Worm (Caenorhabditis elegans): ENCODE measurements around the gene T16G12.12.

The T16G12.12 gene

DNA sequence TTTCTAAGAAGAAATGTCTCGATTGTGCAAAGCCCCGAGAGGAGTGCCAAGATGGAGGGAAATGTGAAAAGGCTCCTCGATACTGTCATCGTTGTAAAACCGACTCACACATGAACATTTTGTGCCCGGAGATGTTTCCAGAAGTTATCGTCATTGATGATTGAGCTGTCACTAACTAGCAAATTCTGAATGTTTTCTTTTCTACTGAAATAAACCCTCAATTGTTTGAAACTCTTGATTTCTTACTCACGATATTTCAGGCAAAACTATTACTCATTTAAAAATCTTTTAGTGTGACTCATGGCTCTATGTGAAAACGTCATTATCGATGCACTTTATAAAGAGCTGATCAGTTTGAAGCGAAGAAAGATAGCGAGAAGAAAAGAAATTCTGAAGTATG lies 31.7 kb downstream of the T16G12.12 start, which contains the start of gene T16H12.13:
Gene T16H12.13, plus strand, starts transcription at position 301 of the 400 bp plus-strand sequence.
- TF ChIP-seq ceh-88 (GFP tag; IDR thresholded peaks at IDR 0.05) (no peak), efl-1 (optimal IDR thresholded peaks at IDR 0.05) (no peak), efl-1 (GFP tag; optimal IDR thresholded peaks at IDR 0.05 in 1 of 2) (peak in 1 of 2 experiments; percentile 63)

DNA sequence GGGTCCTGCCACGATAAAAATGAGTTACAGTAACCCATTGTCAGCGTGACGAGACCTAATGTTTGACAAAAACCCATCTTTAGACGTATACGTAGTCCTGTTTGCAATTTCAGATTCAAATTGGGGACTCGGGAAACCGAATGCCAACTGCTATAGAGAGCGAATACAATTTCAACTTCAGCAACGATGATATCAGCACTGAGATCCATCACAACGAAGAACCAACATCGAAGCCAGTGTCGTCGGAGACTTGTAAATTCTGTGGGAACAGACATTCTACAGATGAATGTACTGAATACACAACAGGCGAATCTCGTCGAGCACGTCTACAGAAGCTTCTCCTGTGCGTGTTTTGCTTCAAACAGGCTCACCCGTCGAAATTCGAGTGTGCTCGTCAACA lies 32.2 kb downstream of the T16G12.12 start:
- TF ChIP-seq C16A3.4 (tag; optimal IDR thresholded peaks at IDR 0.05), result no peak
- TF ChIP-seq C34B4.2 (tag; optimal IDR thresholded peaks at IDR 0.05), result no peak
- no peak for TF ChIP-seq C04F5.9 (tag; optimal IDR thresholded peaks at IDR 0.05)
- TF ChIP-seq tlp-1 (tag; optimal IDR thresholded peaks at IDR 0.05), result no peak
- TF ChIP-seq lin-13 (GFP tag; optimal IDR thresholded peaks at IDR 0.05), result no peak
- no peak for TF ChIP-seq ama-1 (optimal IDR thresholded peaks at IDR 0.05)
- no peak for TF ChIP-seq fkh-4 (tag; optimal IDR thresholded peaks at IDR 0.05; ENCODE audit: borderline replicate concordance)
- TF ChIP-seq dpl-1 (GFP tag; optimal IDR thresholded peaks at IDR 0.05), result no peak
- no peak for TF ChIP-seq skn-1 (tag; optimal IDR thresholded peaks at IDR 0.05)
- no peak for TF ChIP-seq elt-3 (tag; optimal IDR thresholded peaks at IDR 0.05)
- TF ChIP-seq sptf-1 (tag; optimal IDR thresholded peaks at IDR 0.05), result no peak
- TF ChIP-seq mep-1 (tag; optimal IDR thresholded peaks at IDR 0.05), result no peak
- TF ChIP-seq zag-1 (tag; optimal IDR thresholded peaks at IDR 0.05), result no peak
- TF ChIP-seq nhr-20 (tag; optimal IDR thresholded peaks at IDR 0.05), result no peak
- TF ChIP-seq tbx-2 (tag; optimal IDR thresholded peaks at IDR 0.05), result no peak

DNA sequence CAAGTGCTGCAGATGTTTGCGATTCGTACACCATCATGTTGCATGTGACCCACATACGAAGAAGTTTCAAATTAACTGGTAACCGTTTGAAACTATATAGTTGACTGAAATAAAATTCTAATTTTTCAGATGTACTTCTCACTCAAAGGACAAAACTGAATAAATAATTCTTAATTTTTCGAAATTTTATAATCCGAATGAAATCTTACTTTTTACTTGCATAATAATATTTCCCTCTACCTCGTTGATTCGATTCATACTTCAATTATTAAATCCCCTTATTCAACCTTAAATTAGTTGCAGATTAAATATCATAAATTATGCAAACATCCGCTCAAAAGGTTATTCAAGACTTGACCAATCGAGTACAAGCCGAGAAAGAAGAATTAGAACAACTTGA lies 32.6 kb downstream of the T16G12.12 start, which contains the start of gene T16H12.2:
Gene T16H12.2, plus strand, starts transcription at position 301 of the 400 bp plus-strand sequence.
- TF ChIP-seq zag-1 (tag; optimal IDR thresholded peaks at IDR 0.05), result no peak
- no peak for TF ChIP-seq lin-35 (GFP tag; optimal IDR thresholded peaks at IDR 0.05)
- no peak for TF ChIP-seq lir-3 (tag; optimal IDR thresholded peaks at IDR 0.05; ENCODE audit: poor library complexity)
- TF ChIP-seq rnt-1 (tag; optimal IDR thresholded peaks at IDR 0.05), result no peak
- no peak for TF ChIP-seq nhr-76 (tag; optimal IDR thresholded peaks at IDR 0.05)
- TF ChIP-seq efl-1 (optimal IDR thresholded peaks at IDR 0.05), result no peak
- no peak for TF ChIP-seq efl-1 (GFP tag; optimal IDR thresholded peaks at IDR 0.05 in 1 of 2)
- TF ChIP-seq pax-3 (tag; optimal IDR thresholded peaks at IDR 0.05), result no peak
- no peak for TF ChIP-seq dpl-1 (GFP tag; optimal IDR thresholded peaks at IDR 0.05)

DNA sequence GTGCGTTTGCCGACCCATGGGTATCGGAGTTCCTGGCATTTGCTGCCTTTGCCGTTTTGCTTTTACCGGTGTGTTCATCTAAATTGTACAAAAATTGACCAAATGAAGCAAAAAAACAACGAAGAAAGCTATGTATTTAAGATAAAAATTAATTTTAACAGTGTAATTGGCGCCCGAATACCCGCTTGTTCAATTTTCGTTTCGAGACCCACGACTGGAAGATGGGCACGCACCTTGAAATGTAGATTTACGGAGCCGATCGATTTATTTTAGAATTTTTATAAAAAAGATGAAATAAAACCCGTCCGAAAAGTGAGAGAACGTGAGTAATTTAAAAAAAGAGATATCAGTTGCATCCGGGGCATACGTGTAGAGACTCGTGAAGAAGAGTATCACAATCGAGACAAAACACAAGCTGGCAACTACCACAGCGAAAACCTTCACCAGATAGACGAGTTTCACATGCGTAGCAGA lies 35.1 kb downstream of the T16G12.12 start, which contains the start of gene hal-2:
Gene hal-2, minus strand, starts transcription at position 424 of the 474 bp plus-strand sequence.
- no peak for TF ChIP-seq pqm-1 (tag; optimal IDR thresholded peaks at IDR 0.05)
- TF ChIP-seq nhr-19 (GFP tag; conservative IDR thresholded peaks at IDR 0.05), result no peak
- no peak for TF ChIP-seq blmp-1 (tag; optimal IDR thresholded peaks at IDR 0.05)
- TF ChIP-seq nhr-11 (tag; optimal IDR thresholded peaks at IDR 0.05), result no peak
- no peak for TF ChIP-seq unc-62 (GFP tag; optimal IDR thresholded peaks at IDR 0.05)
- no peak for TF ChIP-seq vab-15 (tag; optimal IDR thresholded peaks at IDR 0.05)
- no peak for TF ChIP-seq elt-2 (tag; optimal IDR thresholded peaks at IDR 0.05)
- TF ChIP-seq aha-1 (tag; optimal IDR thresholded peaks at IDR 0.05), result no peak
- no peak for TF ChIP-seq jun-1 (tag; optimal IDR thresholded peaks at IDR 0.05)
- no peak for TF ChIP-seq ceh-82 (tag; optimal IDR thresholded peaks at IDR 0.05)
- TF ChIP-seq fkh-10 (GFP tag; optimal IDR thresholded peaks at IDR 0.05), result no peak
- no peak for TF ChIP-seq pag-3 (tag; optimal IDR thresholded peaks at IDR 0.05; ENCODE audit: borderline replicate concordance, insufficient read depth)
- no peak for TF ChIP-seq irx-1 (tag; optimal IDR thresholded peaks at IDR 0.05)
- TF ChIP-seq ztf-11 (tag; optimal IDR thresholded peaks at IDR 0.05), result no peak

Data from whole organism, L1 larva.